Worm (Caenorhabditis elegans) whole organism, L3 larva: Measurements from ENCODE around the gene rpt-1.

Source experiments
- R02D3.7 ChIP-seq: fragments of 150-350 bp; optimal IDR thresholded peaks from 2 replicates; lab custom pipeline; 2014; ENCODE audit warnings: missing biosample characterization, missing genetic modification characterization
- ZK546.5 ChIP-seq: sonication (generic microtip); optimal IDR thresholded peaks from 2 replicates; lab custom pipeline; 2017; ENCODE audit warnings: missing biosample characterization, missing genetic modification characterization
- aly-2 ChIP-seq: fragments of 150-350 bp; optimal IDR thresholded peaks from 2 replicates; lab custom pipeline; 2014; ENCODE audit warnings: missing biosample characterization, missing genetic modification characterization
- ama-1 ChIP-seq: fragments of 150-350 bp; optimal IDR thresholded peaks from 2 replicates; lab custom pipeline; 2018
- ceh-16 ChIP-seq: sonication (generic microtip); optimal IDR thresholded peaks from 2 replicates; lab custom pipeline; 2017; ENCODE audit warnings: missing biosample characterization, missing genetic modification characterization
- ceh-28 ChIP-seq: fragments of 150-350 bp; optimal IDR thresholded peaks from 2 replicates; lab custom pipeline; 2014; ENCODE audit warnings: missing biosample characterization, missing genetic modification reagents, missing genetic modification characterization
- ceh-82 ChIP-seq: fragments of 150-350 bp; optimal IDR thresholded peaks from 2 replicates; lab custom pipeline; 2014; ENCODE audit warnings: missing biosample characterization, missing genetic modification characterization
- ceh-9 ChIP-seq: sonication (generic microtip); optimal IDR thresholded peaks from 2 replicates; lab custom pipeline; 2018; ENCODE audit warnings: missing biosample characterization, missing genetic modification characterization
- daf-12 ChIP-seq: fragments of 150-350 bp; optimal IDR thresholded peaks from 2 replicates; lab custom pipeline; 2014; ENCODE audit warnings: missing biosample characterization, missing genetic modification reagents, missing genetic modification characterization
- egl-27 ChIP-seq: sonication (generic microtip); optimal IDR thresholded peaks from 4 replicates; lab custom pipeline; 2017; ENCODE audit warnings: missing biosample characterization, missing genetic modification reagents, missing genetic modification characterization
- egl-5 ChIP-seq: fragments of 150-350 bp; optimal IDR thresholded peaks from 2 replicates; lab custom pipeline; 2017; ENCODE audit warnings: missing biosample characterization, missing genetic modification reagents, missing genetic modification characterization, inconsistent platforms
- elt-1 ChIP-seq: fragments of 150-350 bp; optimal IDR thresholded peaks from 2 replicates; lab custom pipeline; 2014; ENCODE audit warnings: missing biosample characterization, missing genetic modification characterization
- elt-2 ChIP-seq: sonication (generic microtip); optimal IDR thresholded peaks from 2 replicates; lab custom pipeline; 2016; ENCODE audit warnings: missing genetic modification reagents, mild to moderate bottlenecking, missing genetic modification characterization, missing compliant biosample characterization
- elt-3 ChIP-seq, 3 experiments: fragments of 150-350 bp in 1 of 3; sonication (generic microtip) in 2 of 3; optimal IDR thresholded peaks; 2 replicates in 2 of 3; 4 replicates in 1 of 3; lab custom pipeline; 2014 to 2017; ENCODE audit warnings: missing biosample characterization in 3 of 3, missing genetic modification characterization in 3 of 3
- eor-1 ChIP-seq, 2 experiments: fragments of 150-350 bp; optimal IDR thresholded peaks; 2 replicates each; lab custom pipeline; 2014 to 2018; ENCODE audit warnings: missing biosample characterization in 2 of 2, missing genetic modification characterization in 2 of 2
- fkh-10 ChIP-seq: sonication (generic microtip); optimal IDR thresholded peaks from 2 replicates; lab custom pipeline; 2017; ENCODE audit warnings: missing biosample characterization, missing genetic modification reagents, missing genetic modification characterization
- fkh-2 ChIP-seq: fragments of 150-350 bp; optimal IDR thresholded peaks from 2 replicates; lab custom pipeline; 2014; ENCODE audit warnings: missing biosample characterization, missing genetic modification reagents, missing genetic modification characterization
- fos-1 ChIP-seq: fragments of 150-350 bp; optimal IDR thresholded peaks from 2 replicates; lab custom pipeline; 2014; ENCODE audit warnings: missing biosample characterization, missing genetic modification characterization
- hmg-11 ChIP-seq: sonication (generic microtip); optimal IDR thresholded peaks from 2 replicates; lab custom pipeline; 2016; ENCODE audit warnings: missing genetic modification characterization, missing compliant biosample characterization
- jun-1 ChIP-seq: fragments of 150-350 bp; optimal IDR thresholded peaks from 2 replicates; lab custom pipeline; 2014; ENCODE audit warnings: missing biosample characterization, missing genetic modification reagents, missing genetic modification characterization
- lin-15B ChIP-seq: fragments of 150-350 bp; optimal IDR thresholded peaks from 2 replicates; lab custom pipeline; 2014; ENCODE audit warnings: missing biosample characterization, missing genetic modification characterization
- lin-39 ChIP-seq: fragments of 150-350 bp; optimal IDR thresholded peaks from 2 replicates; lab custom pipeline; 2018; ENCODE audit warnings: missing biosample characterization, missing genetic modification reagents, missing genetic modification characterization
- lsy-12 ChIP-seq: sonication (generic microtip); optimal IDR thresholded peaks from 2 replicates; lab custom pipeline; 2016; ENCODE audit warnings: mild to moderate bottlenecking, missing genetic modification characterization, missing compliant biosample characterization
- mdl-1 ChIP-seq: fragments of 150-350 bp; optimal IDR thresholded peaks from 2 replicates; lab custom pipeline; 2014; ENCODE audit warnings: missing biosample characterization, missing genetic modification characterization
- mml-1 ChIP-seq: fragments of 150-350 bp; sonication (generic microtip); optimal IDR thresholded peaks from 3 replicates; lab custom pipeline; 2014; ENCODE audit warnings: missing biosample characterization, missing genetic modification characterization
- nfya-1 ChIP-seq: sonication (generic microtip); optimal IDR thresholded peaks from 2 replicates; lab custom pipeline; 2017; ENCODE audit warnings: missing genetic modification characterization, mild to moderate bottlenecking, missing compliant biosample characterization, antibody characterized with exemption, moderate library complexity; ENCODE audit not compliant: insufficient read depth
- nhr-11 ChIP-seq: fragments of 150-350 bp; optimal IDR thresholded peaks from 2 replicates; lab custom pipeline; 2014; ENCODE audit warnings: missing biosample characterization, missing genetic modification characterization
- nhr-12 ChIP-seq: fragments of 150-350 bp; optimal IDR thresholded peaks from 2 replicates; lab custom pipeline; 2014; ENCODE audit warnings: missing biosample characterization, missing genetic modification characterization
- nhr-23 ChIP-seq: fragments of 150-350 bp; optimal IDR thresholded peaks from 2 replicates; lab custom pipeline; 2014; ENCODE audit warnings: missing biosample characterization, missing genetic modification reagents, missing genetic modification characterization
- nhr-237 ChIP-seq: fragments of 150-350 bp; optimal IDR thresholded peaks from 2 replicates; lab custom pipeline; 2014; ENCODE audit warnings: missing biosample characterization, missing genetic modification characterization
- nhr-25 ChIP-seq: sonication (generic microtip); optimal IDR thresholded peaks from 2 replicates; lab custom pipeline; 2017; ENCODE audit warnings: missing biosample characterization, missing genetic modification characterization
- nhr-28 ChIP-seq: fragments of 150-350 bp; optimal IDR thresholded peaks from 2 replicates; lab custom pipeline; 2014; ENCODE audit warnings: missing biosample characterization, missing genetic modification characterization
- nhr-43 ChIP-seq: sonication (generic microtip); optimal IDR thresholded peaks from 2 replicates; lab custom pipeline; 2016; ENCODE audit warnings: mild to moderate bottlenecking, missing genetic modification characterization, missing compliant biosample characterization; ENCODE audit not compliant: poor library complexity, severe bottlenecking
- nhr-67 ChIP-seq: fragments of 150-350 bp; optimal IDR thresholded peaks from 2 replicates; lab custom pipeline; 2014; ENCODE audit warnings: missing biosample characterization, missing genetic modification characterization
- nhr-76 ChIP-seq: fragments of 150-350 bp; sonication (generic microtip); optimal IDR thresholded peaks from 5 replicates; lab custom pipeline; 2014; ENCODE audit warnings: missing biosample characterization, missing genetic modification characterization
- nhr-77 ChIP-seq: fragments of 150-350 bp; optimal IDR thresholded peaks from 2 replicates; lab custom pipeline; 2014; ENCODE audit warnings: missing biosample characterization, missing genetic modification characterization
- pha-4 ChIP-seq: fragments of 150-350 bp; optimal IDR thresholded peaks from 2 replicates; lab custom pipeline; 2014; ENCODE audit warnings: missing biosample characterization, missing genetic modification reagents, missing genetic modification characterization
- pqm-1 ChIP-seq: fragments of 150-350 bp; optimal IDR thresholded peaks from 2 replicates; lab custom pipeline; 2017; ENCODE audit warnings: missing biosample characterization, missing genetic modification characterization, inconsistent platforms
- sea-2 ChIP-seq: fragments of 150-350 bp; sonication (generic microtip); optimal IDR thresholded peaks from 4 replicates; lab custom pipeline; 2014; ENCODE audit warnings: missing biosample characterization, missing genetic modification reagents, missing genetic modification characterization
- skn-1 ChIP-seq: fragments of 150-350 bp; optimal IDR thresholded peaks from 2 replicates; lab custom pipeline; 2014; ENCODE audit warnings: missing biosample characterization, missing genetic modification characterization
- snpc-4 ChIP-seq: fragments of 150-350 bp; optimal IDR thresholded peaks from 2 replicates; lab custom pipeline; 2014; ENCODE audit warnings: missing biosample characterization, missing genetic modification characterization
- tbx-2 ChIP-seq: sonication (generic microtip); optimal IDR thresholded peaks from 2 replicates; lab custom pipeline; 2016; ENCODE audit warnings: mild to moderate bottlenecking, missing genetic modification characterization, missing compliant biosample characterization
- unc-39 ChIP-seq: sonication (generic microtip); optimal IDR thresholded peaks from 4 replicates; lab custom pipeline; 2017; ENCODE audit warnings: missing biosample characterization, missing genetic modification characterization
- unc-62 ChIP-seq: fragments of 150-350 bp; sonication (generic microtip); optimal IDR thresholded peaks from 4 replicates; lab custom pipeline; 2014; ENCODE audit warnings: missing biosample characterization, missing genetic modification reagents, missing genetic modification characterization
- zag-1 ChIP-seq: fragments of 150-350 bp; optimal IDR thresholded peaks from 2 replicates; lab custom pipeline; 2014; ENCODE audit warnings: missing biosample characterization, missing genetic modification characterization
- ztf-11 ChIP-seq: fragments of 150-350 bp; optimal IDR thresholded peaks from 2 replicates; lab custom pipeline; 2014; ENCODE audit warnings: missing biosample characterization, missing genetic modification characterization
- ztf-4 ChIP-seq: fragments of 150-350 bp; optimal IDR thresholded peaks from 2 replicates; lab custom pipeline; 2014; ENCODE audit warnings: missing biosample characterization, missing genetic modification characterization

The rpt-1 gene

ce11 chrV:11979673-11980561 lies 2.3 kb downstream of the rpt-1 start, which contains the start of gene snr-4:
snr-4 (minus strand) TSS chrV:11979723.
- TF ChIP-seq ceh-9 (no peak), elt-1 (tag; lab: Kevin White, UChicago) (no peak), ztf-4 (tag; lab: Kevin White, UChicago) (peak; percentile 39), elt-2 (tag; lab: Kevin White, UChicago) (peak; percentile 76), nfya-1 (tag; lab: Kevin White, UChicago) (peak; percentile 96), mdl-1 (tag; lab: Kevin White, UChicago) (peak; percentile 9), nhr-25 (tag; lab: Kevin White, UChicago) (peak; percentile 95), hmg-11 (tag; lab: Kevin White, UChicago) (peak; percentile 83), pha-4 (tag; lab: Kevin White, UChicago) (peak; percentile 88), nhr-12 (tag; lab: Kevin White, UChicago) (no peak), egl-5 (peak; percentile 84), ceh-82 (tag; lab: Kevin White, UChicago) (peak; percentile 90), ceh-16 (tag; lab: Kevin White, UChicago) (peak; percentile 41), pqm-1 (tag; lab: Kevin White, UChicago) (peak; percentile 89), fkh-2 (tag; lab: Kevin White, UChicago) (no peak), aly-2 (tag; lab: Kevin White, UChicago) (peak; percentile 63), skn-1 (tag; lab: Kevin White, UChicago) (peak; percentile 87), lsy-12 (tag; lab: Kevin White, UChicago) (peak; percentile 92), fos-1 (peak; percentile 74), nhr-237 (no peak), nhr-67 (tag; lab: Kevin White, UChicago) (no peak), nhr-77 (tag; lab: Kevin White, UChicago) (peak; percentile 88), zag-1 (tag; lab: Kevin White, UChicago) (no peak), nhr-11 (tag; lab: Kevin White, UChicago) (peak; percentile 70), ama-1 (lab: Kevin White, UChicago) (peak; percentile 98), lin-15B (tag; lab: Kevin White, UChicago) (peak; percentile 92), nhr-28 (no peak), ztf-11 (no peak), unc-39 (no peak), daf-12 (tag; lab: Kevin White, UChicago) (no peak), elt-3 (tag; optimal IDR thresholded peaks at IDR 0.05; lab: Kevin White, UChicago) (peak in 1 of 3 experiments; percentile 83), R02D3.7 (tag; lab: Kevin White, UChicago) (peak; percentile 86), egl-27 (no peak), nhr-43 (tag; lab: Kevin White, UChicago) (peak; percentile 90), sea-2 (GFP tag; lab: Kevin White, UChicago) (no peak), eor-1 (tag; optimal IDR thresholded peaks at IDR 0.05; lab: Kevin White, UChicago) (no peak), tbx-2 (tag; lab: Kevin White, UChicago) (peak; percentile 79), fkh-10 (GFP tag; lab: Kevin White, UChicago) (peak; percentile 56), jun-1 (tag; lab: Kevin White, UChicago) (peak; percentile 92), lin-39 (tag; lab: Kevin White, UChicago) (peak; percentile 97), unc-62 (GFP tag; lab: Kevin White, UChicago) (peak; percentile 40), ZK546.5 (no peak), nhr-76 (tag; lab: Kevin White, UChicago) (peak; percentile 26), snpc-4 (peak; percentile 100), ceh-28 (peak; percentile 81), nhr-23 (tag; lab: Kevin White, UChicago) (peak; percentile 94), mml-1 (tag; lab: Kevin White, UChicago) (no peak)
